Fruit fly (Drosophila melanogaster) whole organism, prepupa: ENCODE data around the gene SLC5A11.

Source experiments
- Blimp-1 ChIP-seq: fragments of 200-800 bp; sonication (Bioruptor generic); optimal IDR thresholded peaks from 3 replicates; lab custom pipeline; 2017; ENCODE audit warnings: missing biosample characterization, missing genetic modification characterization, mild to moderate bottlenecking, moderate library complexity, missing genetic modification reagents
- CG10631 ChIP-seq: fragments of 200-800 bp; sonication (Bioruptor generic); optimal IDR thresholded peaks from 2 replicates; lab custom pipeline; 2016; ENCODE audit warnings: missing biosample characterization, missing genetic modification characterization
- CG10669 ChIP-seq: fragments of 200-800 bp; sonication (Bioruptor generic); optimal IDR thresholded peaks from 3 replicates; lab custom pipeline; 2018; ENCODE audit warnings: missing biosample characterization, mild to moderate bottlenecking, missing genetic modification characterization, moderate library complexity
- CG11294 ChIP-seq: fragments of 200-800 bp; sonication (Bioruptor generic); IDR thresholded peaks from 2 replicates; pipeline ENCODE4 v1.3.6; 2022; ENCODE audit warnings: missing biosample characterization, missing genetic modification characterization
- CG15336 ChIP-seq: fragments of 200-800 bp; sonication (Bioruptor generic); IDR thresholded peaks from 2 replicates; pipeline ENCODE4 v1.3.6; 2022; ENCODE audit warnings: missing biosample characterization, missing genetic modification characterization
- CG3032 ChIP-seq: fragments of 200-800 bp; optimal IDR thresholded peaks from 2 replicates; lab custom pipeline; 2019; ENCODE audit warnings: missing biosample characterization, mild to moderate bottlenecking, missing genetic modification characterization, moderate library complexity
- CG31627 ChIP-seq: fragments of 200-800 bp; sonication (Bioruptor generic); optimal IDR thresholded peaks from 3 replicates; lab custom pipeline; 2016; ENCODE audit warnings: missing biosample characterization, missing genetic modification characterization
- CG4318 ChIP-seq: fragments of 200-800 bp; sonication (Bioruptor generic); optimal IDR thresholded peaks from 3 replicates; lab custom pipeline; 2017; ENCODE audit warnings: missing biosample characterization, mild to moderate bottlenecking, missing genetic modification characterization
- CG6163 ChIP-seq: fragments of 200-800 bp; sonication (Bioruptor generic); IDR thresholded peaks from 3 replicates; pipeline ENCODE4 v1.3.6; 2022; ENCODE audit warnings: missing biosample characterization, missing genetic modification characterization
- CG6276 ChIP-seq: fragments of 200-800 bp; sonication (Bioruptor generic); optimal IDR thresholded peaks from 2 replicates; lab custom pipeline; 2017; ENCODE audit warnings: missing biosample characterization, mild to moderate bottlenecking, missing genetic modification characterization
- CG6792 ChIP-seq: fragments of 200-800 bp; sonication (Bioruptor generic); optimal IDR thresholded peaks from 3 replicates; lab custom pipeline; 2016; ENCODE audit warnings: missing biosample characterization, missing genetic modification characterization
- CG6808 ChIP-seq: fragments of 200-800 bp; sonication (Bioruptor generic); optimal IDR thresholded peaks from 3 replicates; lab custom pipeline; 2017; ENCODE audit warnings: missing biosample characterization, missing genetic modification characterization, mild to moderate bottlenecking, moderate library complexity, missing genetic modification reagents
- CG6854 ChIP-seq: fragments of 200-800 bp; sonication (Bioruptor generic); optimal IDR thresholded peaks from 2 replicates; lab custom pipeline; 2017; ENCODE audit warnings: missing biosample characterization, mild to moderate bottlenecking, missing genetic modification characterization
- CG7368 ChIP-seq: fragments of 200-800 bp; sonication (Bioruptor generic); optimal IDR thresholded peaks from 3 replicates; lab custom pipeline; 2016; ENCODE audit warnings: missing biosample characterization, missing genetic modification characterization
- Eip75B ChIP-seq: fragments of 200-800 bp; sonication (Bioruptor generic); optimal IDR thresholded peaks from 3 replicates; lab custom pipeline; 2016; ENCODE audit warnings: missing biosample characterization, missing genetic modification characterization
- Eip78C ChIP-seq: fragments of 200-800 bp; sonication (Bioruptor generic); peaks from one replicate; lab custom pipeline; 2016; ENCODE audit warnings: missing biosample characterization, missing genetic modification characterization
- Eip93F ChIP-seq: fragments of 200-800 bp; sonication (Bioruptor generic); optimal IDR thresholded peaks from 2 replicates; lab custom pipeline; 2016; ENCODE audit warnings: missing biosample characterization, mild to moderate bottlenecking, missing genetic modification characterization
- Ets21C ChIP-seq: fragments of 200-800 bp; sonication (Bioruptor generic); optimal IDR thresholded peaks from 3 replicates; lab custom pipeline; 2016; ENCODE audit warnings: missing biosample characterization, missing genetic modification characterization
- Ets96B ChIP-seq: fragments of 200-800 bp; optimal IDR thresholded peaks from 2 replicates; lab custom pipeline; 2019; ENCODE audit warnings: missing biosample characterization, mild to moderate bottlenecking, missing genetic modification characterization, moderate library complexity
- Gug ChIP-seq: fragments of 200-800 bp; sonication (Bioruptor generic); IDR thresholded peaks from 2 replicates; pipeline ENCODE4 v1.3.6; 2022; ENCODE audit warnings: missing biosample characterization, missing genetic modification characterization
- Hr38 ChIP-seq: sonication (Bioruptor generic); optimal IDR thresholded peaks from 2 replicates; lab custom pipeline; 2016; ENCODE audit warnings: missing biosample characterization, missing genetic modification characterization
- Hr39 ChIP-seq: fragments of 200-800 bp; sonication (Bioruptor generic); optimal IDR thresholded peaks from 2 replicates; lab custom pipeline; 2016; ENCODE audit warnings: missing biosample characterization, missing genetic modification characterization
- Hr4 ChIP-seq: fragments of 200-800 bp; sonication (Bioruptor generic); optimal IDR thresholded peaks from 3 replicates; lab custom pipeline; 2016; ENCODE audit warnings: missing biosample characterization, missing genetic modification characterization
- OdsH ChIP-seq: fragments of 200-800 bp; sonication (Bioruptor generic); optimal IDR thresholded peaks from 3 replicates; lab custom pipeline; 2016; ENCODE audit warnings: missing biosample characterization, missing genetic modification characterization
- Smox ChIP-seq: fragments of 200-800 bp; sonication (Bioruptor generic); optimal IDR thresholded peaks from 3 replicates; lab custom pipeline; 2016; ENCODE audit warnings: missing biosample characterization, missing genetic modification characterization
- Sox14 ChIP-seq: fragments of 200-800 bp; sonication (Bioruptor generic); optimal IDR thresholded peaks from 3 replicates; lab custom pipeline; 2016; ENCODE audit warnings: missing biosample characterization, missing genetic modification characterization
- Sox15 ChIP-seq: fragments of 200-800 bp; sonication (Bioruptor generic); optimal IDR thresholded peaks from 3 replicates; lab custom pipeline; 2016; ENCODE audit warnings: missing biosample characterization, missing genetic modification characterization
- acj6 ChIP-seq: fragments of 200-800 bp; sonication (Bioruptor generic); optimal IDR thresholded peaks from 3 replicates; lab custom pipeline; 2016; ENCODE audit warnings: missing biosample characterization, missing genetic modification characterization
- cyc ChIP-seq: fragments of 200-800 bp; sonication (Bioruptor generic); optimal IDR thresholded peaks from 3 replicates; lab custom pipeline; 2016; ENCODE audit warnings: missing biosample characterization, missing genetic modification characterization
- dac ChIP-seq: fragments of 200-800 bp; sonication (Bioruptor generic); optimal IDR thresholded peaks from 2 replicates; lab custom pipeline; 2017; ENCODE audit warnings: missing biosample characterization, mild to moderate bottlenecking, missing genetic modification characterization
- dsx ChIP-seq: fragments of 200-800 bp; optimal IDR thresholded peaks from 3 replicates; lab custom pipeline; 2019; ENCODE audit warnings: missing biosample characterization, mild to moderate bottlenecking, missing genetic modification characterization, moderate library complexity; ENCODE audit not compliant: poor library complexity, severe bottlenecking
- eg ChIP-seq: fragments of 200-800 bp; sonication (Bioruptor generic); IDR thresholded peaks from 3 replicates; pipeline ENCODE4 v1.3.6; 2022; ENCODE audit warnings: missing biosample characterization, missing genetic modification characterization
- fd59A ChIP-seq: fragments of 200-800 bp; sonication (Bioruptor generic); optimal IDR thresholded peaks from 2 replicates; lab custom pipeline; 2017; ENCODE audit warnings: missing biosample characterization, mild to moderate bottlenecking, missing genetic modification characterization, missing genetic modification reagents
- fkh ChIP-seq: fragments of 200-800 bp; sonication (Bioruptor generic); optimal IDR thresholded peaks from 3 replicates; lab custom pipeline; 2017; ENCODE audit warnings: missing biosample characterization, mild to moderate bottlenecking, missing genetic modification characterization, moderate library complexity
- spab ChIP-seq: fragments of 200-800 bp; sonication (Bioruptor generic); optimal IDR thresholded peaks from 2 replicates; lab custom pipeline; 2017; ENCODE audit warnings: missing biosample characterization, mild to moderate bottlenecking, missing genetic modification characterization, missing genetic modification reagents
- ss ChIP-seq, 2 experiments: fragments of 200-800 bp; sonication (Bioruptor generic); optimal IDR thresholded peaks; 2 replicates in 1 of 2; 3 replicates in 1 of 2; lab custom pipeline; 2017 to 2018; ENCODE audit warnings: mild to moderate bottlenecking in 2 of 2, missing biosample characterization in 2 of 2, missing genetic modification characterization in 2 of 2, moderate library complexity in 1 of 2
- svp ChIP-seq: fragments of 200-800 bp; sonication (Bioruptor generic); peaks from one replicate; lab custom pipeline; 2016; ENCODE audit warnings: missing biosample characterization, missing genetic modification characterization

SLC5A11 gene

DNA sequence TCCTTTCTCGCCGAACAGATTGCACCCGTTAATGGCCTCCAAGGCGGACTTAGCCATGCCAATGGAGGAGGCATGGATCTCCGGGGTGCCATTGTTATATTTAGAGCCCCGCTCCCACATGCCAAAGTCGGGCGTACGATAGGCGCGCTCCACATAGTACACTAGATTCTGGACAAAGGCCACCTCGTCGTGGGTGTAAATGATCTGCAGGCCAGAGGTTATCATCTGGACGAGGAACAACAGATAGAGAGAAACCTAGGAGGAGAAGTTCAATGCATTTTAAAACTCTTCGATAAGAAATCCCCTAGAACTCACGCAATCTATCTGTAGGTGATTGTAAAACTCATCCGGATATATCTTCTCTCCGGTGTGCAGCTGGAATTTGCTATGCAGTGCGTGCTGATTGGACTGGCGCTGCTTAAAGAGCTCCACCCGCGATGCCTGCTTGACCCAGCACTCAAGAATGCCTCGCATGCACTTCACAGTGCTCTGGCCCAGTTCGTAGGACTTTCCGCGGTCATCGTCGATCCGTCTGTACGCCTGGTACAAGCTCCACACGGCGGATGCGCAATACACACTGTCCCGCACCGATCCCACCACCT is 9.1 kb downstream of the SLC5A11 start:
- peak; percentile 99 for TF ChIP-seq svp
- TF ChIP-seq ss (GFP tag; optimal IDR thresholded peaks at IDR 0.05; lab: Kevin White, UChicago) = no peak
- TF ChIP-seq Eip93F = no peak
- TF ChIP-seq CG10669 (GFP tag; lab: Kevin White, UChicago) = no peak
- TF ChIP-seq OdsH (GFP tag; lab: Kevin White, UChicago) = no peak
- no peak for TF ChIP-seq dsx
- no peak for TF ChIP-seq CG11294 (GFP tag; lab: Robert Waterston, UW)
- TF ChIP-seq spab (GFP tag; lab: Kevin White, UChicago) = no peak

DNA sequence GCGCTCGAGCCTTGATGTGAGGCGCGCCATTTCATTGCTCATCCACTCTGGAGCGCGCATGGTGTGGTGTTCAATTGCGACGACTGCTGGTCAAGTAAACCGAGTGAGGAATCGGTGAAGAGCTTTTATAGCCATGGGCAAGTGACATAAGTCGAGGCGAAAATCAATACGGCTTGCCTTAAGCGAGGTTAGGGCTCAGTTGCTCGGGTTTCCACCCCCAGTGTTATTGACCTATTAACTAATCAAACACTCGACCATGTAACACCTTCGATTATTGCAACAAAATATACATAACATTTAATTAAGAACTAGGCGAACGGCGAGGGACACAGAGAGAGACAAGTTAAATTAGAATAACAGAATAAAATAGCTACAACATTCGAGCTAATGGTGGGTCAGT is 14.3 kb downstream of the SLC5A11 start, which contains the start of gene CG34134:
Gene CG34134, minus strand, starts transcription at position 101 of the 400 bp plus-strand sequence.
- TF ChIP-seq dac (no peak), Ets21C (GFP tag; lab: Kevin White, UChicago) (no peak), CG7368 (GFP tag; lab: Kevin White, UChicago) (no peak), Ets96B (no peak), Eip78C (GFP tag; lab: Kevin White, UChicago) (no peak), Blimp-1 (GFP tag; lab: Kevin White, UChicago) (no peak), Hr39 (GFP tag; lab: Kevin White, UChicago) (no peak), Smox (GFP tag; lab: Kevin White, UChicago) (no peak), CG6808 (no peak), CG4318 (GFP tag; lab: Kevin White, UChicago) (no peak), Eip75B (GFP tag; lab: Kevin White, UChicago) (no peak), Sox15 (GFP tag; lab: Kevin White, UChicago) (no peak), Eip93F (no peak), CG10631 (GFP tag; lab: Kevin White, UChicago) (no peak), CG6792 (no peak), CG6854 (GFP tag; lab: Kevin White, UChicago) (no peak), CG11294 (GFP tag; lab: Robert Waterston, UW) (no peak), CG31627 (GFP tag; lab: Kevin White, UChicago) (no peak), Gug (no peak), fkh (GFP tag; lab: Kevin White, UChicago) (no peak)

DNA sequence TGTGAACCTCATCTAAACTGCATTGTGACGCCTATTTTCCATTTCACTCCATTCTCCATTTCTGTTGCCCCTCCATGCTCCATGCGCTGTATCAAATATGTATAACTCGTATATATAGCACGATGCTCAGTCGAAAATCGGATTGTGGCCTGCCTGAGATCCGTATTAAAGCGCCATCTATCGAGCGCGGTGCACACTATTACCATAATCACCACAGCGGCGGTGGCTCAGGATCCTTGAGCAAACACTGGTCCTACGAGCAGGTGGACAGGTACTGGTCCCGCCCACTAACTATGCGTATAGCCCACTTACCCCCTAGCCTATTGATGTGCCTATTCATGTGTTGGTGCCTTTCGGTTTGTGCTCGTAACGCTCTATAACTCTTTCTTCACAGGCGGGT is 19.9 kb downstream of the SLC5A11 start:
- no peak for TF ChIP-seq CG6276 (GFP tag; lab: Kevin White, UChicago)
- TF ChIP-seq cyc (GFP tag; lab: Kevin White, UChicago) = no peak
- no peak for TF ChIP-seq eg (GFP tag; lab: Robert Waterston, UW)
- no peak for TF ChIP-seq Ets96B
- TF ChIP-seq Smox (GFP tag; lab: Kevin White, UChicago) = no peak
- TF ChIP-seq CG10669 (GFP tag; lab: Kevin White, UChicago) = no peak
- no peak for TF ChIP-seq Eip93F
- no peak for TF ChIP-seq Eip75B (GFP tag; lab: Kevin White, UChicago)
- TF ChIP-seq acj6 (GFP tag; lab: Kevin White, UChicago) = no peak
- no peak for TF ChIP-seq CG3032 (tag; lab: Kevin White, UChicago)
- TF ChIP-seq CG6854 (GFP tag; lab: Kevin White, UChicago) = no peak
- TF ChIP-seq OdsH (GFP tag; lab: Kevin White, UChicago) = no peak
- no peak for TF ChIP-seq fd59A (GFP tag; lab: Kevin White, UChicago)
- no peak for TF ChIP-seq svp
- no peak for TF ChIP-seq Eip78C (GFP tag; lab: Kevin White, UChicago)
- TF ChIP-seq CG7368 (GFP tag; lab: Kevin White, UChicago) = no peak
- no peak for TF ChIP-seq Hr38 (GFP tag; lab: Kevin White, UChicago)

dm6 chr2L:8171544-8171943 is 33.4 kb downstream of the SLC5A11 start:
- TF ChIP-seq CG15336 (GFP tag; lab: Robert Waterston, UW) = peak; percentile 23; the same call in 1 of the 2 replicates
- TF ChIP-seq Sox14 = peak; percentile 24
- no peak for TF ChIP-seq Hr4 (GFP tag; lab: Kevin White, UChicago)
- 0 out of 3 replicates have a peak, but pooled peaks have one; percentile 44 for TF ChIP-seq CG6163 (GFP tag; lab: Robert Waterston, UW)
